Worm (Caenorhabditis elegans): ENCODE results near the gene mfsd-8.
"Not testable (repeated sequence)": the region's sequence is repeated elsewhere in the genome, so short reads cannot be mapped to it uniquely, and the experiment has no call there.

The mfsd-8 gene

ce11 chrIII:3323906-3324305 lies 41.8 kb downstream of the mfsd-8 start:
- no peak for TF ChIP-seq unc-62 (GFP tag; optimal IDR thresholded peaks at IDR 0.05)

DNA sequence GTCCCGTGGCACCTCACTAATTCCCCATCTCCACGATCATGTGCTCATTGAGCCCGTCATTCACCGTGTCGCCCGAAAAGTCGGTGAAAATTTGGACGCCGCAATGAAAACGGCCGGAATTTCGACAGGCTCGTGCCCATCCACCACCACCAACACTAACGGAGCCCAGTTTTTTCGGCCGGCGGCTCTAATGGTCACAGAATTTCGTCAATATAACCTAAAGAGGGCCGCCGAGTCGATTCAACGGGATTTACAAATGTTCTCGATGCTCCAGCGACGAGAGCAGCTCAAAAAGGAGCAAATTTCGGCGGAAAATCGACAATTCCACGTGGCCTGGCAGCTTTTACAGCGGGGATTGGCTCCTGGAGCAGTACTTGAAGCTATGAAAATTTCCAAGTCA lies 47.4 kb downstream of the mfsd-8 start:
- no peak for TF ChIP-seq unc-62 (GFP tag; optimal IDR thresholded peaks at IDR 0.05)

DNA sequence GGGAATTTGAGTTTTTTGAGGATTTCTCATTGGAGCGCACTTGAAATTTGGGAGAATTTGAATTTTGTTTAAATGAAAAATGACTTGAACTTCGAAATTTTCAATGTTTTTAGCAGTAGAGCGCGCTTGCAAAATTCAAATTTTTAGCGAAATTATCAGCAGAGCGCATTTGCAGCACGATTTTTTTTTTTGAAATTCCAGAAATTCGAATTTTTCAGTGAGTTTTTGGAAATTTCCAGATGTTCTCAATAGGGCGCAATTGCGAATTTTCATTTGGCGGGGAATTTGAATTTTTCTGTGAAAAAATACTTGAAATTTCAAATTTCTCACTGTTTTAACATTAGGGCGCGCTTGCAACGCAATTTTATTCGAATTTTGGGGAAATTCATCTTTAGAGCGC lies 49.7 kb downstream of the mfsd-8 start:
- no peak for TF ChIP-seq unc-62 (GFP tag; optimal IDR thresholded peaks at IDR 0.05)

DNA sequence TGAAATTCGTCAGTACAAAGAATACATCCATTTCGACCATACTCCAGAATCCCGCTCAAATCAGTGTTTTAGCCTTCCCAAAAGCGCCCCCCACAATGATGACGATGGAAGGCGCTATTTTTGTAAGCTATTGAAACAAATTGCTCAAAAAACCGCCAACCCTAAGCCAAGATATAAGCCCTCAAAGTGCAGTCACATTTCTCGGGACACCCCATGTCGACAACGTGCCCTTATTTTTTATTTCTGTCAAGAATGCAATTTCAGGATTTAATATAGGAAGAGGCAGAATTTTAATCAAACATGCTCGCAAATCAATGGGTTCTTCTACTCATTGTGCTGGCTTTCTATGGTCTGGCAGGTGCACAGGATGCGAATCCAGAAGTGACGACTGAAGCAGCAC lies 50.6 kb downstream of the mfsd-8 start, which contains the start of gene Y53G8AR.1:
TSS of gene Y53G8AR.1 (plus strand) at position 301 of the 400 bp plus-strand sequence.
- TF ChIP-seq unc-62 (GFP tag; optimal IDR thresholded peaks at IDR 0.05), result not testable (repeated sequence)

DNA sequence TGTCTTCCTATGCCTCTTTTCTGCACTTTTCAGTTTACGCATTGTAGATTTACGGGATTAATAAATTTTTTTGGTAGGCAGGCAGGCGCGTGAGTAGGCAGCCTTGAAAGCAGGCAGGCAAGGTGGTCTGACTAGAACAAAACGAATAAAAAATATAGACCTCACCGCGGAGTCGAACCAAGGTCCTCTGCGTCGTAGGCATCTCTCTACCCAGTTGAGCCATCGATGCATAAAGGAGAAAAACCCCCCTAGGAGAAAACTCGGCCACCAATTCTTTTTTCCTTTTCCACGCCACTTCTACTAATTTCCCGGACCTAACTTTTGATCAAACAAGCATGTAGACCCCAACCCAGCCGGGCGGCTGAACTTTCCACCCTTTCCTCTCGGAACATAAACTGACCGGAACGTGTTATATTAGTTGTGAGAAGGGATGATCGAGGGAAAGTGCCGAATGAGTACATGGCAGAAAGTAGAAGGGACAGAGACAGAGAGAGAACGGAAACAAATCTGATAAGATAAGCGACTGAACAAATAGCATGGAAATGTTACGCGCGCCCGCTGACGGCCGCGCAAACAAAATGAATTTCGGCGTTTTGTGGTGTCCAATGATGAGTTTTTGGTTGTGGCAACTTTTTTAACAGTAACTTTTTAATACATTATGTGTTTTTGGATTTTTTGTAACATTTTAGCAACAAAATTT lies 57.4 kb downstream of the mfsd-8 start:
- no peak for TF ChIP-seq unc-62 (GFP tag; optimal IDR thresholded peaks at IDR 0.05)
